Worm (Caenorhabditis elegans) whole organism, L4/young adult: Measurements from ENCODE around the gene D1086.17.
"Not testable (repeated sequence)": the region's sequence is repeated elsewhere in the genome, so short reads cannot be mapped to it uniquely, and the experiment has no call there.

ENCODE experiments used
- W03F9.2 ChIP-seq: fragments of 150-350 bp; optimal IDR thresholded peaks from 2 replicates; lab custom pipeline; 2014; ENCODE audit warnings: missing biosample characterization, missing genetic modification characterization
- dao-5 ChIP-seq: sonication (generic microtip); optimal IDR thresholded peaks from 2 replicates; lab custom pipeline; 2016; ENCODE audit warnings: missing genotype, missing genetic modification characterization, moderate library complexity, missing compliant biosample characterization
- him-1 ChIP-seq: sonication (generic microtip); optimal IDR thresholded peaks from 2 replicates; lab custom pipeline; 2016; ENCODE audit warnings: missing genotype, missing genetic modification reagents, missing genetic modification characterization, missing compliant biosample characterization

- not testable (repeated sequence) for TF ChIP-seq dao-5; W03F9.2 (tag; lab: Kevin White, UChicago); him-1
Measured at ce11 chrV:14049274-14049673, 18.4 kb upstream of the D1086.17 start, which contains the start of gene F58D12.1.
